Worm (Caenorhabditis elegans) whole organism, late embryonic: ENCODE data around the gene nhr-268.

Experiments used
- C08G9.2 ChIP-seq: sonication (generic microtip); optimal IDR thresholded peaks from 2 replicates; lab custom pipeline; 2016; ENCODE audit warnings: mild to moderate bottlenecking, missing genetic modification characterization, moderate library complexity, missing compliant biosample characterization
- C38D4.7 ChIP-seq: fragments of 200-800 bp; sonication (Bioruptor generic); optimal IDR thresholded peaks from 2 replicates; lab custom pipeline; 2018; ENCODE audit warnings: mild to moderate bottlenecking, missing genetic modification characterization, moderate library complexity, missing compliant biosample characterization
- T23F11.4 ChIP-seq: fragments of 200-800 bp; sonication (Bioruptor generic); optimal IDR thresholded peaks from 2 replicates; lab custom pipeline; 2018; ENCODE audit warnings: mild to moderate bottlenecking, missing genetic modification characterization, missing compliant biosample characterization
- Y22D7AL.16 ChIP-seq: sonication (generic microtip); optimal IDR thresholded peaks from 2 replicates; lab custom pipeline; 2016; ENCODE audit warnings: missing genetic modification characterization, missing compliant biosample characterization
- ceh-14 ChIP-seq: sonication (generic microtip); optimal IDR thresholded peaks from 2 replicates; lab custom pipeline; 2016; ENCODE audit warnings: missing genotype, missing genetic modification characterization, missing compliant biosample characterization
- ceh-2 ChIP-seq: sonication (generic microtip); optimal IDR thresholded peaks from 2 replicates; lab custom pipeline; 2016; ENCODE audit warnings: missing genotype, missing genetic modification characterization, missing compliant biosample characterization
- ceh-24 ChIP-seq: sonication (generic microtip); optimal IDR thresholded peaks from 2 replicates; lab custom pipeline; 2016; ENCODE audit warnings: mild to moderate bottlenecking, missing genetic modification characterization, missing compliant biosample characterization
- ceh-31 ChIP-seq: sonication (generic microtip); optimal IDR thresholded peaks from 2 replicates; lab custom pipeline; 2016; ENCODE audit warnings: missing genetic modification characterization, missing compliant biosample characterization
- ceh-9 ChIP-seq: sonication (generic microtip); optimal IDR thresholded peaks from 2 replicates; lab custom pipeline; 2016; ENCODE audit warnings: mild to moderate bottlenecking, missing genetic modification characterization, inconsistent platforms, missing compliant biosample characterization
- dmd-4 ChIP-seq: sonication (generic microtip); optimal IDR thresholded peaks from 2 replicates; lab custom pipeline; 2016; ENCODE audit warnings: borderline replicate concordance, missing genetic modification characterization, missing compliant biosample characterization
- dve-1 ChIP-seq: sonication (generic microtip); optimal IDR thresholded peaks from 2 replicates; lab custom pipeline; 2017; ENCODE audit warnings: antibody characterized with exemption, mild to moderate bottlenecking, missing genetic modification characterization, missing compliant biosample characterization
- elt-4 ChIP-seq: sonication (generic microtip); optimal IDR thresholded peaks from 2 replicates; lab custom pipeline; 2016; ENCODE audit warnings: missing genetic modification characterization, missing compliant biosample characterization
- ets-4 ChIP-seq: sonication (generic microtip); optimal IDR thresholded peaks from 2 replicates; lab custom pipeline; 2016; ENCODE audit warnings: missing genetic modification characterization, missing compliant biosample characterization
- eyg-1 ChIP-seq: sonication (generic microtip); optimal IDR thresholded peaks from 2 replicates; lab custom pipeline; 2016; ENCODE audit warnings: missing genotype, missing genetic modification characterization, missing compliant biosample characterization
- gmeb-2 ChIP-seq: sonication (generic microtip); optimal IDR thresholded peaks from 2 replicates; lab custom pipeline; 2016; ENCODE audit warnings: missing genetic modification characterization, inconsistent platforms, missing compliant biosample characterization
- hlh-13 ChIP-seq: fragments of 200-800 bp; sonication (Bioruptor generic); optimal IDR thresholded peaks from 2 replicates; lab custom pipeline; 2018; ENCODE audit warnings: mild to moderate bottlenecking, missing genetic modification characterization, missing compliant biosample characterization
- hlh-6 ChIP-seq: sonication (generic microtip); optimal IDR thresholded peaks from 2 replicates; lab custom pipeline; 2016; ENCODE audit warnings: missing genotype, missing genetic modification characterization, missing compliant biosample characterization
- lim-6 ChIP-seq: sonication (generic microtip); optimal IDR thresholded peaks from 2 replicates; lab custom pipeline; 2016; ENCODE audit warnings: missing genetic modification characterization, missing compliant biosample characterization
- lin-11 ChIP-seq: fragments of 200-800 bp; sonication (Bioruptor generic); optimal IDR thresholded peaks from 2 replicates; lab custom pipeline; 2018; ENCODE audit warnings: mild to moderate bottlenecking, missing genetic modification characterization, missing compliant biosample characterization
- madf-2 ChIP-seq: sonication (generic microtip); optimal IDR thresholded peaks from 2 replicates; lab custom pipeline; 2017; ENCODE audit warnings: missing genetic modification characterization, missing compliant biosample characterization
- mec-3 ChIP-seq: sonication (generic microtip); optimal IDR thresholded peaks from 2 replicates; lab custom pipeline; 2016; ENCODE audit warnings: borderline replicate concordance, missing genetic modification characterization, missing compliant biosample characterization
- nfya-1 ChIP-seq: sonication (generic microtip); optimal IDR thresholded peaks from 2 replicates; lab custom pipeline; 2017; ENCODE audit warnings: missing genetic modification characterization, mild to moderate bottlenecking, missing compliant biosample characterization, antibody characterized with exemption, moderate library complexity
- nhr-11 ChIP-seq: fragments of 150-350 bp; optimal IDR thresholded peaks from 2 replicates; lab custom pipeline; 2014; ENCODE audit warnings: missing biosample characterization, missing genetic modification characterization
- nhr-232 ChIP-seq: sonication (generic microtip); optimal IDR thresholded peaks from 2 replicates; lab custom pipeline; 2016; ENCODE audit warnings: missing genetic modification characterization, missing compliant biosample characterization
- odd-2 ChIP-seq: sonication (generic microtip); optimal IDR thresholded peaks from 2 replicates; lab custom pipeline; 2017; ENCODE audit warnings: antibody characterized with exemption, mild to moderate bottlenecking, missing genetic modification characterization, missing compliant biosample characterization
- pag-3 ChIP-seq: sonication (generic microtip); optimal IDR thresholded peaks from 2 replicates; lab custom pipeline; 2016; ENCODE audit warnings: missing compliant biosample characterization, missing genetic modification characterization, borderline replicate concordance
- pat-9 ChIP-seq: fragments of 200-800 bp; sonication (Bioruptor generic); optimal IDR thresholded peaks from 2 replicates; lab custom pipeline; 2018; ENCODE audit warnings: mild to moderate bottlenecking, missing genetic modification characterization, moderate library complexity, missing compliant biosample characterization
- pax-1 ChIP-seq: fragments of 150-350 bp; optimal IDR thresholded peaks from 2 replicates; lab custom pipeline; 2014; ENCODE audit warnings: missing biosample characterization, missing genetic modification characterization
- sox-2 ChIP-seq: fragments of 200-800 bp; sonication (Bioruptor generic); IDR thresholded peaks from 2 replicates; pipeline ENCODE4 v1.3.6; 2022; ENCODE audit warnings: missing genetic modification reagents, missing genetic modification characterization, missing compliant biosample characterization
- sox-4 ChIP-seq: sonication (generic microtip); optimal IDR thresholded peaks from 2 replicates; lab custom pipeline; 2017; ENCODE audit warnings: mild to moderate bottlenecking, missing genetic modification characterization, inconsistent platforms, missing compliant biosample characterization
- syd-9 ChIP-seq: sonication (generic microtip); optimal IDR thresholded peaks from 2 replicates; lab custom pipeline; 2016; ENCODE audit warnings: mild to moderate bottlenecking, missing genetic modification characterization, moderate library complexity, missing compliant biosample characterization
- tbx-2 ChIP-seq: sonication (generic microtip); optimal IDR thresholded peaks from 2 replicates; lab custom pipeline; 2016; ENCODE audit warnings: missing genetic modification characterization, missing compliant biosample characterization
- ttx-3 ChIP-seq: sonication (generic microtip); optimal IDR thresholded peaks from 2 replicates; lab custom pipeline; 2016; ENCODE audit warnings: missing genetic modification reagents, missing genetic modification characterization, missing compliant biosample characterization
- unc-86 ChIP-seq: sonication (generic microtip); optimal IDR thresholded peaks from 2 replicates; lab custom pipeline; 2016; ENCODE audit warnings: missing genetic modification characterization, missing compliant biosample characterization

The nhr-268 gene

ce11 chrV:15687660-15688059 lies 2.4 kb upstream of the nhr-268 start, which contains the start of gene nhr-197:
nhr-197 (plus strand) TSS chrV:15687960.
- no peak for TF ChIP-seq pag-3 (tag; lab: Kevin White, UChicago)
- no peak for TF ChIP-seq T23F11.4 (GFP tag; lab: Kevin White, UChicago)
- no peak for TF ChIP-seq sox-2 (GFP tag; lab: Robert Waterston, UW)
- TF ChIP-seq odd-2, result no peak
- no peak for TF ChIP-seq lin-11 (tag; lab: Kevin White, UChicago)
- no peak for TF ChIP-seq C38D4.7 (GFP tag; lab: Kevin White, UChicago)
- TF ChIP-seq unc-86, result no peak
- TF ChIP-seq ceh-14 (tag; lab: Kevin White, UChicago), result no peak

DNA sequence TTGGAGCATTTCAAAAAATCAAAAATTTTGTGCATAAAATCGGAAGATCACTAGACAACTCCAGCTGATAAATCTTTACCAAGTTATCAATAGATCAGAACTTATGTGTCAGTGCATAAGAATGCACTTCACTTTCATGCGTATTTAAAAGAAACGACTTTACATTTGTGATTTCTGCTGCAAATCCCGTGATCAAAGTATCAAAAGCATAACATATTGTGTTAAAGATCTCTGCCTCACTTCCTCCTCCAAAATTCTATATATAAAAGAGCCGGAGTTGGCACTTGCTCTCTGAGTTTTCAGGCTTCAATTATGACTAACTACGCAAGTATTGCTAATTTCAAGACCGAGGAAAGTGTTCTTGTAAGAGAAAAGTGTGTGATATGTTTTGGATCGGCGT lies 3.6 kb downstream of the nhr-268 start, which contains the start of gene nhr-198:
Gene nhr-198, plus strand, starts transcription at position 313 of the 400 bp plus-strand sequence.
- no peak for TF ChIP-seq pag-3 (tag; lab: Kevin White, UChicago)
- no peak for TF ChIP-seq syd-9 (tag; lab: Kevin White, UChicago)
- TF ChIP-seq Y22D7AL.16 (tag; lab: Kevin White, UChicago), result no peak
- no peak for TF ChIP-seq lin-11 (tag; lab: Kevin White, UChicago)
- TF ChIP-seq nhr-232 (tag; lab: Kevin White, UChicago), result no peak
- no peak for TF ChIP-seq C38D4.7 (GFP tag; lab: Kevin White, UChicago)
- TF ChIP-seq T23F11.4 (GFP tag; lab: Kevin White, UChicago), result no peak
- no peak for TF ChIP-seq mec-3 (tag; lab: Kevin White, UChicago)
- no peak for TF ChIP-seq elt-4 (tag; lab: Kevin White, UChicago)
- no peak for TF ChIP-seq madf-2
- TF ChIP-seq dmd-4 (tag; lab: Kevin White, UChicago), result no peak
- no peak for TF ChIP-seq ceh-24 (tag; lab: Kevin White, UChicago)
- TF ChIP-seq ets-4, result no peak
- no peak for TF ChIP-seq ceh-14 (tag; lab: Kevin White, UChicago)

- TF ChIP-seq pat-9 (no peak), C08G9.2 (tag; lab: Kevin White, UChicago) (no peak)
These were observed 8.0 kb downstream of the nhr-268 start, which contains the start of gene srx-29 for ce11 chrV:15698099-15698498. srx-29 (minus strand) TSS chrV:15698199.

- no peak for TF ChIP-seq odd-2
- TF ChIP-seq T23F11.4 (GFP tag; lab: Kevin White, UChicago), result no peak
- no peak for TF ChIP-seq C38D4.7 (GFP tag; lab: Kevin White, UChicago)
- no peak for TF ChIP-seq sox-4 (tag; lab: Kevin White, UChicago)
- no peak for TF ChIP-seq nfya-1 (tag; lab: Kevin White, UChicago)
- no peak for TF ChIP-seq pag-3 (tag; lab: Kevin White, UChicago)
- no peak for TF ChIP-seq ceh-9 (tag; lab: Kevin White, UChicago)
- TF ChIP-seq dve-1, result no peak
- no peak for TF ChIP-seq ceh-14 (tag; lab: Kevin White, UChicago)
- no peak for TF ChIP-seq hlh-6
- no peak for TF ChIP-seq eyg-1 (tag; lab: Kevin White, UChicago)
These were observed 9.7 kb downstream of the nhr-268 start, which contains the start of gene nhr-199 for ce11 chrV:15699799-15700198. nhr-199 (minus strand) TSS chrV:15699899.

- no peak for TF ChIP-seq hlh-13 (GFP tag; lab: Kevin White, UChicago)
- TF ChIP-seq, all 69 proteins: peak for 0
These were observed 12.2 kb downstream of the nhr-268 start, which contains the start of gene nhr-53 for ce11 chrV:15702263-15702662. nhr-53 (minus strand) TSS chrV:15702363.

DNA sequence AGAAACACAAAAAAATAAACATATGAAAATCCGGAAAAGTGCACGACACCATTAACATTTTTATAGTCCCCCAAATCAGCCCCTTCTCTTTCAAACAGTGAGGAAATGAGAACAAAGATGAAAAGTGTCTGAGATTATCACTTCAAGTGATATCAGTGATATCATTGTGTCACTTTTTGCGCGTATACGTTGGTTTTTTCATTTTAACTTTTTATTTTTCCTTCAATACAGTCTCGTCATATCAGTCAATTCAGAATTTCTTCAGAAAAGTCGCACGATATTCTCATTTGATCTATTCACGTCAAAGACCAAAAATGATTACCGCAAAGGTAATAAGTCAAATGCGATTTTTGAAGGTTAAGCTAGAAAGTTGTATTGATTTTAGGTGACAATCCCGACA lies 14.7 kb downstream of the nhr-268 start, which contains the start of gene twk-34:
Gene twk-34, plus strand, starts transcription at position 216 of the 400 bp plus-strand sequence.
- TF ChIP-seq Y22D7AL.16 (tag; lab: Kevin White, UChicago), result no peak

ce11 chrV:15707982-15708381 lies 17.9 kb downstream of the nhr-268 start:
- TF ChIP-seq tbx-2 (no peak), nhr-232 (tag; lab: Kevin White, UChicago) (no peak), ceh-31 (tag; lab: Kevin White, UChicago) (no peak), nhr-11 (no peak), T23F11.4 (GFP tag; lab: Kevin White, UChicago) (no peak), mec-3 (tag; lab: Kevin White, UChicago) (no peak), lim-6 (tag; lab: Kevin White, UChicago) (no peak), pax-1 (tag; lab: Kevin White, UChicago) (no peak), ceh-14 (tag; lab: Kevin White, UChicago) (no peak), lin-11 (tag; lab: Kevin White, UChicago) (no peak), gmeb-2 (no peak), ceh-2 (tag; lab: Kevin White, UChicago) (no peak), ttx-3 (tag; lab: Kevin White, UChicago) (no peak)
